Fruit fly (Drosophila melanogaster) whole organism, embryonic: Measurements from ENCODE around the gene Mks1.
A peak's percentile ranks its signal among the peaks of the same experiment; 100 is the strongest.

Experiments used
- Abd-B ChIP-seq: fragments of 200-800 bp; sonication (Bioruptor generic); optimal IDR thresholded peaks from 2 replicates; lab custom pipeline; 2018; ENCODE audit warnings: missing biosample characterization, mild to moderate bottlenecking, missing genetic modification characterization, moderate library complexity
- CG11723 ChIP-seq: fragments of 200-800 bp; sonication (Bioruptor generic); optimal IDR thresholded peaks from 2 replicates; lab custom pipeline; 2017; ENCODE audit warnings: missing biosample characterization, mild to moderate bottlenecking, missing genetic modification characterization
- CG12155 ChIP-seq: fragments of 200-800 bp; sonication (Bioruptor generic); optimal IDR thresholded peaks from 3 replicates; lab custom pipeline; 2016; ENCODE audit warnings: missing biosample characterization, missing genetic modification characterization
- CG12391 ChIP-seq: fragments of 200-800 bp; sonication (Bioruptor generic); optimal IDR thresholded peaks from 3 replicates; lab custom pipeline; 2018; ENCODE audit warnings: missing biosample characterization, mild to moderate bottlenecking, missing genetic modification characterization, moderate library complexity
- CG13624 ChIP-seq: fragments of 200-800 bp; sonication (Bioruptor generic); optimal IDR thresholded peaks from 2 replicates; lab custom pipeline; 2016; ENCODE audit warnings: missing biosample characterization, missing genetic modification characterization
- CG14710 ChIP-seq: fragments of 200-800 bp; sonication (Bioruptor generic); optimal IDR thresholded peaks from 3 replicates; lab custom pipeline; 2019; ENCODE audit warnings: missing biosample characterization, mild to moderate bottlenecking, missing genetic modification characterization, moderate library complexity
- CG15073 ChIP-seq: fragments of 200-800 bp; sonication (Bioruptor generic); optimal IDR thresholded peaks from 2 replicates; lab custom pipeline; 2016; ENCODE audit warnings: missing biosample characterization, missing genetic modification characterization
- CG1792 ChIP-seq: fragments of 200-800 bp; sonication (Bioruptor generic); optimal IDR thresholded peaks from 2 replicates; lab custom pipeline; 2016; ENCODE audit warnings: missing biosample characterization, missing genetic modification characterization
- CG18599 ChIP-seq: fragments of 200-800 bp; sonication (Bioruptor generic); optimal IDR thresholded peaks from 3 replicates; lab custom pipeline; 2017; ENCODE audit warnings: missing biosample characterization, missing genetic modification characterization, mild to moderate bottlenecking, moderate library complexity, missing genetic modification reagents
- CG2116 ChIP-seq: fragments of 200-800 bp; sonication (Bioruptor generic); optimal IDR thresholded peaks from 3 replicates; lab custom pipeline; 2018; ENCODE audit warnings: missing biosample characterization, mild to moderate bottlenecking, missing genetic modification characterization
- CG30403 ChIP-seq: fragments of 200-800 bp; sonication (Bioruptor generic); optimal IDR thresholded peaks from 3 replicates; lab custom pipeline; 2016; ENCODE audit warnings: missing biosample characterization, missing genetic modification characterization
- CG4820 ChIP-seq: fragments of 200-800 bp; sonication (Bioruptor generic); optimal IDR thresholded peaks from 3 replicates; lab custom pipeline; 2016; ENCODE audit warnings: missing biosample characterization, missing genetic modification characterization
- CG6272 ChIP-seq: fragments of 200-800 bp; sonication (Bioruptor generic); IDR thresholded peaks from 2 replicates; pipeline ENCODE4 v1.3.6; 2022; ENCODE audit warnings: missing biosample characterization, missing genetic modification characterization
- CG7372 ChIP-seq: fragments of 200-800 bp; sonication (Bioruptor generic); IDR thresholded peaks from 2 replicates; pipeline ENCODE4 v1.3.6; 2022; ENCODE audit warnings: missing biosample characterization, missing genetic modification characterization
- CG8290 ChIP-seq, 3 experiments: fragments of 200-800 bp; sonication (Bioruptor generic); optimal IDR thresholded peaks; 2 replicates each; lab custom pipeline; 2016 to 2019; ENCODE audit warnings: missing biosample characterization in 3 of 3, missing genetic modification characterization in 3 of 3, mild to moderate bottlenecking in 2 of 3, moderate library complexity in 1 of 3
- CG9437 ChIP-seq: fragments of 200-800 bp; sonication (Bioruptor generic); optimal IDR thresholded peaks from 2 replicates; lab custom pipeline; 2018; ENCODE audit warnings: missing biosample characterization, mild to moderate bottlenecking, missing genetic modification characterization
- Chrac-16 ChIP-seq: fragments of 200-800 bp; sonication (Bioruptor generic); optimal IDR thresholded peaks from 3 replicates; lab custom pipeline; 2016; ENCODE audit warnings: missing biosample characterization, missing genetic modification characterization
- D19A ChIP-seq: fragments of 200-800 bp; optimal IDR thresholded peaks from 3 replicates; lab custom pipeline; 2019; ENCODE audit warnings: missing biosample characterization, mild to moderate bottlenecking, missing genetic modification characterization, moderate library complexity
- Dbx ChIP-seq: fragments of 200-800 bp; sonication (Bioruptor generic); IDR thresholded peaks from 3 replicates; pipeline ENCODE4 v1.3.6; 2022; ENCODE audit warnings: missing biosample characterization, missing genetic modification characterization
- Dfd ChIP-seq, 2 experiments: fragments of >200 bp; optimal IDR thresholded peaks; 2 replicates each; lab custom pipeline; 2017; ENCODE audit warnings: missing biosample characterization in 2 of 2, missing genetic modification characterization in 2 of 2
- Gug ChIP-seq: fragments of 200-800 bp; sonication (Bioruptor generic); IDR thresholded peaks from 4 replicates; pipeline ENCODE4 v1.3.6; 2022; ENCODE audit warnings: missing biosample characterization, missing genetic modification characterization
- H15 ChIP-seq: fragments of 200-800 bp; sonication (Bioruptor generic); IDR thresholded peaks from 3 replicates; pipeline ENCODE4 v1.3.6; 2022; ENCODE audit warnings: missing biosample characterization, missing genetic modification characterization
- HHEX ChIP-seq: fragments of 200-800 bp; sonication (Bioruptor generic); optimal IDR thresholded peaks from 3 replicates; lab custom pipeline; 2017; ENCODE audit warnings: missing biosample characterization, mild to moderate bottlenecking, missing genetic modification characterization, missing genetic modification reagents
- Jarid2 ChIP-seq: fragments of 200-800 bp; sonication (Bioruptor generic); optimal IDR thresholded peaks from 3 replicates; lab custom pipeline; 2017; ENCODE audit warnings: mild to moderate bottlenecking, missing biosample characterization, missing genetic modification reagents, missing genetic modification characterization
- Meics ChIP-seq: fragments of 200-800 bp; sonication (Bioruptor generic); optimal IDR thresholded peaks from 2 replicates; lab custom pipeline; 2017; ENCODE audit warnings: missing biosample characterization, mild to moderate bottlenecking, missing genetic modification characterization
- Spps ChIP-seq: fragments of 200-800 bp; sonication (Bioruptor generic); optimal IDR thresholded peaks from 2 replicates; lab custom pipeline; 2018; ENCODE audit warnings: missing biosample characterization, mild to moderate bottlenecking, missing genetic modification characterization
- Stat92E ChIP-seq, 3 experiments: fragments of >200 bp in 2 of 3; fragments of 200-800 bp in 1 of 3; sonication (Bioruptor generic) in 1 of 3; optimal IDR thresholded peaks; 2 replicates each; lab custom pipeline; 2017 to 2019; ENCODE audit warnings: missing biosample characterization in 3 of 3, missing genetic modification characterization in 3 of 3, mild to moderate bottlenecking in 1 of 3, moderate library complexity in 1 of 3
- Taf1 ChIP-seq: fragments of 200-800 bp; sonication (Bioruptor generic); IDR thresholded peaks from 2 replicates; pipeline ENCODE4 v1.3.6; 2022; ENCODE audit warnings: missing biosample characterization, missing genetic modification characterization
- YL-1 ChIP-seq: fragments of 200-800 bp; sonication (Bioruptor generic); optimal IDR thresholded peaks from 3 replicates; lab custom pipeline; 2017; ENCODE audit warnings: missing biosample characterization, mild to moderate bottlenecking, missing genetic modification characterization
- amos ChIP-seq: fragments of 200-800 bp; sonication (Bioruptor generic); IDR thresholded peaks from 2 replicates; pipeline ENCODE4 v1.3.6; 2022; ENCODE audit warnings: missing biosample characterization, missing genetic modification characterization; ENCODE audit not compliant: partially characterized antibody
- aop ChIP-seq: fragments of 200-800 bp; sonication (Bioruptor generic); IDR thresholded peaks from 2 replicates; pipeline ENCODE4 v1.3.6; 2022; ENCODE audit warnings: missing biosample characterization, missing genetic modification characterization
- bcd ChIP-seq: fragments of 200-800 bp; sonication (Bioruptor generic); optimal IDR thresholded peaks from 2 replicates; lab custom pipeline; 2017; ENCODE audit warnings: missing biosample characterization, mild to moderate bottlenecking, missing genetic modification characterization
- cad ChIP-seq: fragments of >200 bp; optimal IDR thresholded peaks from 2 replicates; lab custom pipeline; 2017; ENCODE audit warnings: missing biosample characterization, missing genetic modification characterization
- cwo ChIP-seq: fragments of 200-800 bp; sonication (Bioruptor generic); optimal IDR thresholded peaks from 3 replicates; lab custom pipeline; 2017; ENCODE audit warnings: missing biosample characterization, missing genetic modification characterization, mild to moderate bottlenecking, moderate library complexity, missing genetic modification reagents
- emc ChIP-seq: fragments of 200-800 bp; sonication (Bioruptor generic); optimal IDR thresholded peaks from 2 replicates; lab custom pipeline; 2016; ENCODE audit warnings: missing biosample characterization, missing genetic modification characterization
- fru ChIP-seq: fragments of >200 bp; optimal IDR thresholded peaks from 2 replicates; lab custom pipeline; 2017
- gce ChIP-seq: fragments of 200-800 bp; sonication (Bioruptor generic); IDR thresholded peaks from 3 replicates; pipeline ENCODE4 v1.3.6; 2022; ENCODE audit warnings: missing biosample characterization, missing genetic modification characterization
- luna ChIP-seq: fragments of 200-800 bp; sonication (Bioruptor generic); optimal IDR thresholded peaks from 2 replicates; lab custom pipeline; 2016; ENCODE audit warnings: missing biosample characterization, missing genetic modification characterization
- otp ChIP-seq: fragments of 200-800 bp; sonication (Bioruptor generic); IDR thresholded peaks from 3 replicates; pipeline ENCODE4, ENCODE4 v1.3.6; 2022; ENCODE audit warnings: missing biosample characterization, missing genetic modification characterization
- pan ChIP-seq, 4 experiments: fragments of >200 bp in 3 of 4; fragments of 200-800 bp in 1 of 4; sonication (Bioruptor generic) in 1 of 4; optimal IDR thresholded peaks in 3 of 4; IDR thresholded peaks in 1 of 4; 2 replicates each; pipeline versions ENCODE4 v1.3.6 to Lab custom; 2017 to 2022; ENCODE audit warnings: missing biosample characterization in 2 of 4, missing genetic modification characterization in 2 of 4, mixed read lengths in 1 of 4
- row ChIP-seq: fragments of 200-800 bp; sonication (Bioruptor generic); IDR thresholded peaks from 3 replicates; pipeline ENCODE4 v1.3.6; 2022; ENCODE audit warnings: missing biosample characterization, missing genetic modification characterization
- sug ChIP-seq: fragments of 200-800 bp; optimal IDR thresholded peaks from 2 replicates; lab custom pipeline; 2019; ENCODE audit warnings: missing biosample characterization, mild to moderate bottlenecking, missing genetic modification characterization, moderate library complexity
- twi ChIP-seq: fragments of 200-800 bp; optimal IDR thresholded peaks from 2 replicates; lab custom pipeline; 2019; ENCODE audit warnings: missing biosample characterization, mild to moderate bottlenecking, missing genetic modification characterization, moderate library complexity
- vnd ChIP-seq: fragments of 200-800 bp; sonication (Bioruptor generic); IDR thresholded peaks from 3 replicates; pipeline ENCODE4 v1.3.6; 2022; ENCODE audit warnings: missing biosample characterization, missing genetic modification characterization; ENCODE audit not compliant: partially characterized antibody
- wek ChIP-seq: fragments of 200-800 bp; sonication (Bioruptor generic); optimal IDR thresholded peaks from 3 replicates; lab custom pipeline; 2018; ENCODE audit warnings: missing biosample characterization, mild to moderate bottlenecking, missing genetic modification characterization, moderate library complexity
- z ChIP-seq: fragments of 200-800 bp; sonication (Bioruptor generic); IDR thresholded peaks from 3 replicates; pipeline ENCODE4 v1.3.6; 2022; ENCODE audit warnings: missing biosample characterization, missing genetic modification characterization
- zen ChIP-seq: fragments of 200-800 bp; sonication (Bioruptor generic); optimal IDR thresholded peaks from 3 replicates; lab custom pipeline; 2018; ENCODE audit warnings: missing biosample characterization, mild to moderate bottlenecking, missing genetic modification characterization, moderate library complexity

Mks1 gene

dm6 chrX:12510750-12511649 lies 14.6 kb upstream of the Mks1 start (continued):
- TF ChIP-seq row (peak; percentile 85), sug (tag; lab: Kevin White, UChicago) (no peak), bcd (GFP tag; lab: Kevin White, UChicago) (peak; percentile 69), CG9437 (peak; percentile 50), H15 (GFP tag; lab: Robert Waterston, UW) (peak; percentile 74), HHEX (GFP tag; lab: Kevin White, UChicago) (peak; percentile 69), D19A (tag; lab: Kevin White, UChicago) (peak; percentile 62), Spps (tag; lab: Kevin White, UChicago) (peak; percentile 83), vnd (no peak), cad (GFP tag; lab: Kevin White, UChicago) (no peak), emc (GFP tag; lab: Kevin White, UChicago) (peak; percentile 27), CG8290 (GFP tag; optimal IDR thresholded peaks at IDR 0.05; lab: Kevin White, UChicago) (peak; percentile 58), CG8290 (tag; optimal IDR thresholded peaks at IDR 0.05; lab: Kevin White, UChicago) (peak in 1 of 2 experiments; percentile 15), Chrac-16 (GFP tag; lab: Kevin White, UChicago) (peak; percentile 72), CG1792 (GFP tag; lab: Kevin White, UChicago) (peak; percentile 48), CG18599 (peak; percentile 77), Abd-B (GFP tag; lab: Kevin White, UChicago) (peak; percentile 68), z (no peak), CG6272 (GFP tag; lab: Robert Waterston, UW) (peak; percentile 68), CG4820 (GFP tag; lab: Kevin White, UChicago) (peak; percentile 87), CG30403 (GFP tag; lab: Kevin White, UChicago) (peak; percentile 79), gce (GFP tag; lab: Robert Waterston, UW) (peak; percentile 47; the same call in 1 of the 3 replicates), aop (GFP tag; lab: Robert Waterston, UW) (no peak), Taf1 (GFP tag; lab: Robert Waterston, UW) (peak; percentile 15; the same call in 1 of the 2 replicates), twi (no peak), Meics (GFP tag; lab: Kevin White, UChicago) (peak; percentile 31), otp (peak; percentile 82), zen (tag; lab: Kevin White, UChicago) (peak; percentile 74), Stat92E (GFP tag; optimal IDR thresholded peaks at IDR 0.05; lab: Kevin White, UChicago) (peak in 1 of 3 experiments; percentile 60), CG7372 (GFP tag; lab: Robert Waterston, UW) (peak; percentile 57; the same call in 1 of the 2 replicates), CG12391 (tag; lab: Kevin White, UChicago) (peak; percentile 87), CG13624 (GFP tag; lab: Kevin White, UChicago) (peak; percentile 57), luna (GFP tag; lab: Kevin White, UChicago) (no peak), Gug (GFP tag; lab: Robert Waterston, UW) (peak; percentile 47; the same call in 3 of the 4 replicates), Jarid2 (peak; percentile 30), wek (GFP tag; lab: Kevin White, UChicago) (no peak), CG14710 (peak; percentile 88), pan (optimal IDR thresholded peaks at IDR 0.05; lab: Kevin White, UChicago) (no peak), pan (GFP tag; optimal IDR thresholded peaks at IDR 0.05 in 1 of 2, IDR thresholded peaks at IDR 0.05 in 1 of 2) (peak in 1 of 2 experiments; percentile 75), CG2116 (GFP tag; lab: Kevin White, UChicago) (peak; percentile 26), YL-1 (GFP tag; lab: Kevin White, UChicago) (no peak), CG15073 (peak; percentile 65), amos (no peak), CG12155 (GFP tag; lab: Kevin White, UChicago) (peak; percentile 65), CG11723 (GFP tag; lab: Kevin White, UChicago) (peak; percentile 46), Dfd (GFP tag; optimal IDR thresholded peaks at IDR 0.05; lab: Kevin White, UChicago) (no peak), fru (lab: Kevin White, UChicago) (no peak), Dbx (GFP tag; lab: Robert Waterston, UW) (peak; percentile 63; the same call in 1 of the 3 replicates), cwo (peak; percentile 88)
